Worm (Caenorhabditis elegans): ENCODE measurements around the gene Y43C5A.3.

DNA sequence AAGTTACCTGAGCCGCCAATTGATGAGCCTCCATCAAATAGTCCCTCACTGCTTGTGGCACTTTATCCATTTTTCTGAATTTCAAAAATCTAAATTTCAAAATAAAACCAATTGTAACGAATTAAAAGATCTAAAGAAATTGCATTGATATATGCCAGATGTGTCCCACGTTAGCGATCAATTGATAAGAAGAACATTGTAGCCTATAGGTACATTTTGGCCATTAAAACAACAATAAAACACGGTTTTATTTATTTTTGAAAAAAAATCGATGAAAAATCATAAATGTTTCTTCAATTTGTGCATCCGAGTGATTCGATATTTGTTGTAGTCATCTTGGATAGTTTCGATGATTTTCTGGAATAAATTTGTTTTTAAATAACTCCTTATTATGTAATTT is 34.8 kb upstream of the Y43C5A.3 start, which contains the start of gene ech-8:
- TF ChIP-seq C16A3.4 (tag; optimal IDR thresholded peaks at IDR 0.05) (no peak), sptf-1 (tag; optimal IDR thresholded peaks at IDR 0.05) (no peak), egl-27 (tag; optimal IDR thresholded peaks at IDR 0.05) (no peak), ztf-11 (tag; optimal IDR thresholded peaks at IDR 0.05) (no peak), pqm-1 (tag; optimal IDR thresholded peaks at IDR 0.05) (no peak), mdl-1 (tag; optimal IDR thresholded peaks at IDR 0.05) (no peak), ama-1 (optimal IDR thresholded peaks at IDR 0.05) (no peak), lin-13 (GFP tag; optimal IDR thresholded peaks at IDR 0.05) (no peak), nhr-77 (tag; optimal IDR thresholded peaks at IDR 0.05) (no peak), snpc-4 (tag; optimal IDR thresholded peaks at IDR 0.05) (no peak), dpl-1 (GFP tag; optimal IDR thresholded peaks at IDR 0.05) (no peak), isw-1 (GFP tag; IDR thresholded peaks at IDR 0.05) (no peak), unc-62 (GFP tag; optimal IDR thresholded peaks at IDR 0.05) (no peak), sup-37 (GFP tag; optimal IDR thresholded peaks at IDR 0.05) (no peak)

Measured in whole organism, L1 larva.